Fruit fly (Drosophila melanogaster) whole organism, embryonic: Measurements from ENCODE around the gene da.

Experiments
- CG1233 ChIP-seq: fragments of 200-800 bp; sonication (Bioruptor generic); optimal IDR thresholded peaks from 4 replicates; lab custom pipeline; 2018; ENCODE audit warnings: missing biosample characterization, mild to moderate bottlenecking, missing genetic modification characterization
- CG13624 ChIP-seq: fragments of 200-800 bp; sonication (Bioruptor generic); optimal IDR thresholded peaks from 2 replicates; lab custom pipeline; 2016; ENCODE audit warnings: missing biosample characterization, missing genetic modification characterization
- CG14050 ChIP-seq: fragments of 200-800 bp; sonication (Bioruptor generic); IDR thresholded peaks from 3 replicates; pipeline ENCODE4 v1.3.6; 2022; ENCODE audit warnings: missing biosample characterization, missing genetic modification characterization
- CG15269 ChIP-seq: fragments of 200-800 bp; sonication (Bioruptor generic); optimal IDR thresholded peaks from 2 replicates; lab custom pipeline; 2018; ENCODE audit warnings: missing biosample characterization, mild to moderate bottlenecking, missing genetic modification characterization, moderate library complexity
- CG1529 ChIP-seq: fragments of 200-800 bp; sonication (Bioruptor generic); optimal IDR thresholded peaks from 3 replicates; lab custom pipeline; 2018; ENCODE audit warnings: missing biosample characterization, missing genetic modification characterization
- CG1647 ChIP-seq: fragments of 200-800 bp; sonication (Bioruptor generic); optimal IDR thresholded peaks from 3 replicates; lab custom pipeline; 2016; ENCODE audit warnings: missing biosample characterization, missing genetic modification characterization
- CG2116 ChIP-seq: fragments of 200-800 bp; sonication (Bioruptor generic); optimal IDR thresholded peaks from 3 replicates; lab custom pipeline; 2018; ENCODE audit warnings: missing biosample characterization, mild to moderate bottlenecking, missing genetic modification characterization
- CG30431 ChIP-seq: fragments of 200-800 bp; sonication (Bioruptor generic); optimal IDR thresholded peaks from 2 replicates; lab custom pipeline; 2017; ENCODE audit warnings: missing biosample characterization, missing genetic modification characterization
- CG31365 ChIP-seq: fragments of 200-800 bp; sonication (Bioruptor generic); optimal IDR thresholded peaks from 2 replicates; lab custom pipeline; 2018; ENCODE audit warnings: missing biosample characterization, mild to moderate bottlenecking, missing genetic modification characterization
- CG31388 ChIP-seq: fragments of 200-800 bp; sonication (Bioruptor generic); optimal IDR thresholded peaks from 2 replicates; lab custom pipeline; 2016; ENCODE audit warnings: missing biosample characterization, missing genetic modification characterization
- CG34224 ChIP-seq: fragments of 200-800 bp; sonication (Bioruptor generic); IDR thresholded peaks from 3 replicates; pipeline ENCODE4 v1.3.6; 2022; ENCODE audit warnings: missing biosample characterization, missing genetic modification characterization; ENCODE audit not compliant: partially characterized antibody
- CG5953 ChIP-seq: fragments of 200-800 bp; sonication (Bioruptor generic); IDR thresholded peaks from 2 replicates; pipeline ENCODE4 v1.3.6; 2022; ENCODE audit warnings: missing biosample characterization, missing genetic modification characterization
- CG7271 ChIP-seq: fragments of 200-800 bp; sonication (Bioruptor generic); optimal IDR thresholded peaks from 2 replicates; lab custom pipeline; 2018; ENCODE audit warnings: missing biosample characterization, mild to moderate bottlenecking, missing genetic modification characterization, moderate library complexity
- CG7745 ChIP-seq: fragments of 200-800 bp; sonication (Bioruptor generic); optimal IDR thresholded peaks from 2 replicates; lab custom pipeline; 2018; ENCODE audit warnings: missing biosample characterization, mild to moderate bottlenecking, missing genetic modification characterization, moderate library complexity
- CG8290 ChIP-seq, 3 experiments: fragments of 200-800 bp; sonication (Bioruptor generic); optimal IDR thresholded peaks; 2 replicates each; lab custom pipeline; 2016 to 2019; ENCODE audit warnings: missing biosample characterization in 3 of 3, missing genetic modification characterization in 3 of 3, mild to moderate bottlenecking in 2 of 3, moderate library complexity in 1 of 3
- CG8765 ChIP-seq: fragments of 200-800 bp; sonication (Bioruptor generic); IDR thresholded peaks from 2 replicates; pipeline ENCODE4 v1.3.6; 2022; ENCODE audit warnings: missing biosample characterization, missing genetic modification characterization
- CG9609 ChIP-seq: fragments of 200-800 bp; sonication (Bioruptor generic); optimal IDR thresholded peaks from 3 replicates; lab custom pipeline; 2016; ENCODE audit warnings: missing biosample characterization, missing genetic modification characterization
- Chrac-16 ChIP-seq: fragments of 200-800 bp; sonication (Bioruptor generic); optimal IDR thresholded peaks from 3 replicates; lab custom pipeline; 2016; ENCODE audit warnings: missing biosample characterization, missing genetic modification characterization
- Dbx ChIP-seq: fragments of 200-800 bp; sonication (Bioruptor generic); IDR thresholded peaks from 3 replicates; pipeline ENCODE4 v1.3.6; 2022; ENCODE audit warnings: missing biosample characterization, missing genetic modification characterization
- Dp ChIP-seq: fragments of 200-800 bp; sonication (Bioruptor generic); optimal IDR thresholded peaks from 2 replicates; lab custom pipeline; 2018; ENCODE audit warnings: missing biosample characterization, mild to moderate bottlenecking, missing genetic modification characterization, moderate library complexity
- ERR ChIP-seq: fragments of 200-800 bp; sonication (Bioruptor generic); optimal IDR thresholded peaks from 2 replicates; lab custom pipeline; 2016; ENCODE audit warnings: missing biosample characterization, missing genetic modification characterization
- Jarid2 ChIP-seq: fragments of 200-800 bp; sonication (Bioruptor generic); optimal IDR thresholded peaks from 3 replicates; lab custom pipeline; 2017; ENCODE audit warnings: mild to moderate bottlenecking, missing biosample characterization, missing genetic modification reagents, missing genetic modification characterization
- Meics ChIP-seq: fragments of 200-800 bp; sonication (Bioruptor generic); optimal IDR thresholded peaks from 2 replicates; lab custom pipeline; 2017; ENCODE audit warnings: missing biosample characterization, mild to moderate bottlenecking, missing genetic modification characterization
- Poxn ChIP-seq: fragments of 200-800 bp; sonication (Bioruptor generic); IDR thresholded peaks from 2 replicates; pipeline ENCODE4 v1.3.6; 2022; ENCODE audit warnings: missing biosample characterization, missing genetic modification characterization
- Side ChIP-seq: fragments of 200-800 bp; sonication (Bioruptor generic); optimal IDR thresholded peaks from 2 replicates; lab custom pipeline; 2016; ENCODE audit warnings: missing biosample characterization, missing genetic modification characterization
- Sin3A ChIP-seq: fragments of >200 bp; optimal IDR thresholded peaks from 2 replicates; lab custom pipeline; 2018
- YL-1 ChIP-seq: fragments of 200-800 bp; sonication (Bioruptor generic); optimal IDR thresholded peaks from 3 replicates; lab custom pipeline; 2017; ENCODE audit warnings: missing biosample characterization, mild to moderate bottlenecking, missing genetic modification characterization
- bab2 ChIP-seq: fragments of 200-800 bp; sonication (Bioruptor generic); optimal IDR thresholded peaks from 2 replicates; lab custom pipeline; 2016; ENCODE audit warnings: missing biosample characterization, missing genetic modification characterization
- bbx ChIP-seq: fragments of 200-800 bp; sonication (Bioruptor generic); IDR thresholded peaks from 2 replicates; pipeline ENCODE4 v1.3.6; 2022; ENCODE audit warnings: missing biosample characterization, missing genetic modification characterization; ENCODE audit not compliant: partially characterized antibody
- bigmax ChIP-seq: fragments of 200-800 bp; sonication (Bioruptor generic); optimal IDR thresholded peaks from 2 replicates; lab custom pipeline; 2018; ENCODE audit warnings: missing biosample characterization, mild to moderate bottlenecking, missing genetic modification characterization
- crc ChIP-seq: fragments of 200-800 bp; sonication (Bioruptor generic); optimal IDR thresholded peaks from 2 replicates; lab custom pipeline; 2016; ENCODE audit warnings: missing biosample characterization, missing genetic modification characterization
- danr ChIP-seq: fragments of 200-800 bp; sonication (Bioruptor generic); IDR thresholded peaks from 2 replicates; pipeline ENCODE4 v1.3.6; 2022; ENCODE audit warnings: missing biosample characterization, missing genetic modification characterization
- eve ChIP-seq, 2 experiments: fragments of >200 bp; optimal IDR thresholded peaks; 2 replicates each; lab custom pipeline; 2017; ENCODE audit warnings: missing biosample characterization in 2 of 2, missing genetic modification characterization in 2 of 2
- exex ChIP-seq: fragments of 200-800 bp; sonication (Bioruptor generic); optimal IDR thresholded peaks from 4 replicates; lab custom pipeline; 2018; ENCODE audit warnings: missing biosample characterization, mild to moderate bottlenecking, missing genetic modification characterization, moderate library complexity
- fd64A ChIP-seq: fragments of 200-800 bp; sonication (Bioruptor generic); optimal IDR thresholded peaks from 3 replicates; lab custom pipeline; 2018; ENCODE audit warnings: missing biosample characterization, mild to moderate bottlenecking, missing genetic modification characterization
- grn ChIP-seq: fragments of 200-800 bp; sonication (Bioruptor generic); optimal IDR thresholded peaks from 3 replicates; lab custom pipeline; 2017; ENCODE audit warnings: missing biosample characterization, missing genetic modification characterization
- hb ChIP-seq: fragments of 200-800 bp; sonication (Bioruptor generic); IDR thresholded peaks from 3 replicates; pipeline ENCODE4 v1.3.6; 2022; ENCODE audit warnings: missing biosample characterization, missing genetic modification characterization; ENCODE audit not compliant: partially characterized antibody
- hth ChIP-seq: fragments of >200 bp; optimal IDR thresholded peaks from 2 replicates; lab custom pipeline; 2017; ENCODE audit warnings: inconsistent platforms
- lbe ChIP-seq: fragments of 200-800 bp; sonication (Bioruptor generic); optimal IDR thresholded peaks from 2 replicates; lab custom pipeline; 2016; ENCODE audit warnings: missing biosample characterization, mild to moderate bottlenecking, missing genetic modification characterization
- mam ChIP-seq: fragments of 200-800 bp; sonication (Bioruptor generic); optimal IDR thresholded peaks from 3 replicates; lab custom pipeline; 2016; ENCODE audit warnings: missing biosample characterization, missing genetic modification characterization
- mld ChIP-seq: fragments of 200-800 bp; sonication (Bioruptor generic); IDR thresholded peaks from 3 replicates; pipeline ENCODE4 v1.3.6; 2022; ENCODE audit warnings: missing biosample characterization, missing genetic modification characterization; ENCODE audit not compliant: partially characterized antibody
- nerfin-2 ChIP-seq: fragments of 200-800 bp; sonication (Bioruptor generic); IDR thresholded peaks from 2 replicates; pipeline ENCODE4 v1.3.6; 2022; ENCODE audit warnings: missing biosample characterization, missing genetic modification characterization; ENCODE audit not compliant: partially characterized antibody
- nmo ChIP-seq: fragments of 200-800 bp; sonication (Bioruptor generic); optimal IDR thresholded peaks from 2 replicates; lab custom pipeline; 2018; ENCODE audit warnings: missing biosample characterization, mild to moderate bottlenecking, missing genetic modification characterization, moderate library complexity
- pfk ChIP-seq: fragments of 200-800 bp; sonication (Bioruptor generic); optimal IDR thresholded peaks from 2 replicates; lab custom pipeline; 2018; ENCODE audit warnings: missing biosample characterization, mild to moderate bottlenecking, missing genetic modification characterization, moderate library complexity
- psq ChIP-seq: fragments of 200-800 bp; sonication (Bioruptor generic); optimal IDR thresholded peaks from 2 replicates; lab custom pipeline; 2017; ENCODE audit warnings: missing biosample characterization, missing genetic modification characterization
- sug ChIP-seq: fragments of 200-800 bp; optimal IDR thresholded peaks from 2 replicates; lab custom pipeline; 2019; ENCODE audit warnings: missing biosample characterization, mild to moderate bottlenecking, missing genetic modification characterization, moderate library complexity
- tna ChIP-seq: fragments of 200-800 bp; sonication (Bioruptor generic); IDR thresholded peaks from 2 replicates; pipeline ENCODE4 v1.3.6; 2022; ENCODE audit warnings: missing biosample characterization, missing genetic modification characterization; ENCODE audit not compliant: partially characterized antibody
- toy ChIP-seq: fragments of 200-800 bp; sonication (Bioruptor generic); IDR thresholded peaks from 2 replicates; pipeline ENCODE4 v1.3.6; 2022; ENCODE audit warnings: missing biosample characterization, missing genetic modification characterization
- ttk ChIP-seq: fragments of 200-800 bp; sonication (Bioruptor generic); IDR thresholded peaks from 2 replicates; pipeline ENCODE4 v2.1.2; 2022; ENCODE audit warnings: missing biosample characterization, missing genetic modification characterization
- vvl ChIP-seq: fragments of 200-800 bp; sonication (Bioruptor generic); IDR thresholded peaks from 2 replicates; pipeline ENCODE4 v1.3.6; 2022; ENCODE audit warnings: missing biosample characterization, missing genetic modification characterization
- yki ChIP-seq: fragments of >200 bp; optimal IDR thresholded peaks from 3 replicates; lab custom pipeline; 2018
- zfh2 ChIP-seq: fragments of 200-800 bp; sonication (Bioruptor generic); optimal IDR thresholded peaks from 2 replicates; lab custom pipeline; 2016; ENCODE audit warnings: missing biosample characterization, missing genetic modification characterization

da gene

dm6 chr2L:10437317-10437716 lies 49.4 kb downstream of the da start, which contains the start of gene STUB1 (continued):
- TF ChIP-seq grn (GFP tag; lab: Kevin White, UChicago) (no peak), bab2 (GFP tag; lab: Kevin White, UChicago) (no peak), psq (GFP tag; lab: Kevin White, UChicago) (no peak), hb (GFP tag; lab: Robert Waterston, UW) (peak; percentile 99), CG9609 (GFP tag; lab: Kevin White, UChicago) (no peak), YL-1 (GFP tag; lab: Kevin White, UChicago) (peak; percentile 43), mld (GFP tag; lab: Robert Waterston, UW) (peak; percentile 98), Dp (GFP tag; lab: Kevin White, UChicago) (peak; percentile 81), CG31365 (no peak), danr (no peak), pfk (GFP tag; lab: Kevin White, UChicago) (peak; percentile 50), CG31388 (GFP tag; lab: Kevin White, UChicago) (no peak), Sin3A (lab: Kevin White, UChicago) (peak; percentile 7), eve (GFP tag; optimal IDR thresholded peaks at IDR 0.05; lab: Kevin White, UChicago) (no peak), Dbx (no peak; the same call in 2 of the 3 replicates), yki (no peak), CG5953 (no peak), crc (GFP tag; lab: Kevin White, UChicago) (no peak), bigmax (GFP tag; lab: Kevin White, UChicago) (no peak), exex (tag; lab: Kevin White, UChicago) (peak; percentile 24), nerfin-2 (GFP tag; lab: Robert Waterston, UW) (peak; percentile 97), CG15269 (no peak), Meics (GFP tag; lab: Kevin White, UChicago) (no peak), Poxn (no peak), Side (GFP tag; lab: Kevin White, UChicago) (peak; percentile 4), CG8765 (GFP tag; lab: Robert Waterston, UW) (no peak), CG34224 (GFP tag; lab: Robert Waterston, UW) (peak; percentile 98), CG1647 (GFP tag; lab: Kevin White, UChicago) (no peak), CG8290 (GFP tag; optimal IDR thresholded peaks at IDR 0.05; lab: Kevin White, UChicago) (no peak), CG8290 (tag; optimal IDR thresholded peaks at IDR 0.05; lab: Kevin White, UChicago) (no peak), zfh2 (GFP tag; lab: Kevin White, UChicago) (peak; percentile 57), CG7745 (tag; lab: Kevin White, UChicago) (no peak), CG2116 (GFP tag; lab: Kevin White, UChicago) (peak; percentile 65), fd64A (GFP tag; lab: Kevin White, UChicago) (no peak), tna (GFP tag; lab: Robert Waterston, UW) (peak; percentile 97), CG14050 (no peak), ttk (no peak), CG7271 (no peak), CG13624 (peak; percentile 52), CG1233 (GFP tag; lab: Kevin White, UChicago) (no peak), bbx (peak; percentile 99), nmo (GFP tag; lab: Kevin White, UChicago) (peak; percentile 9), vvl (peak; percentile 69), Chrac-16 (GFP tag; lab: Kevin White, UChicago) (peak; percentile 22), mam (GFP tag; lab: Kevin White, UChicago) (peak; percentile 43), sug (tag; lab: Kevin White, UChicago) (peak; percentile 35), CG30431 (no peak), ERR (GFP tag; lab: Kevin White, UChicago) (peak; percentile 19), lbe (GFP tag; lab: Kevin White, UChicago) (no peak), hth (lab: Kevin White, UChicago) (no peak), toy (GFP tag; lab: Robert Waterston, UW) (no peak), Jarid2 (GFP tag; lab: Kevin White, UChicago) (no peak), CG1529 (no peak)
